Worm (Caenorhabditis elegans) whole organism, late embryonic: ENCODE data around the gene arrd-18.

Source experiments
- elt-2 ChIP-seq: sonication (generic microtip); optimal IDR thresholded peaks from 2 replicates; lab custom pipeline; 2016; ENCODE audit warnings: missing genetic modification reagents, missing genetic modification characterization, missing compliant biosample characterization
- hlh-30 ChIP-seq: sonication (generic microtip); optimal IDR thresholded peaks from 2 replicates; lab custom pipeline; 2017; ENCODE audit warnings: antibody characterized with exemption, missing genetic modification characterization, missing compliant biosample characterization; ENCODE audit not compliant: insufficient read depth
- nhr-11 ChIP-seq: fragments of 150-350 bp; optimal IDR thresholded peaks from 2 replicates; lab custom pipeline; 2014; ENCODE audit warnings: missing biosample characterization, missing genetic modification characterization
- npax-4 ChIP-seq: sonication (generic microtip); optimal IDR thresholded peaks from 2 replicates; lab custom pipeline; 2016; ENCODE audit warnings: missing genetic modification characterization, missing compliant biosample characterization
- pag-3 ChIP-seq: sonication (generic microtip); optimal IDR thresholded peaks from 2 replicates; lab custom pipeline; 2016; ENCODE audit warnings: missing compliant biosample characterization, missing genetic modification characterization, borderline replicate concordance
- pha-4 ChIP-seq: fragments of 150-350 bp; optimal IDR thresholded peaks from 2 replicates; lab custom pipeline; 2018; ENCODE audit warnings: missing biosample characterization, missing genetic modification reagents, missing genetic modification characterization
- rnt-1 ChIP-seq: sonication (generic microtip); optimal IDR thresholded peaks from 2 replicates; lab custom pipeline; 2016; ENCODE audit warnings: missing genetic modification characterization, missing compliant biosample characterization
- sdc-2 ChIP-seq: sonication (generic microtip); optimal IDR thresholded peaks from 2 replicates; lab custom pipeline; 2016; ENCODE audit warnings: missing genotype, missing genetic modification characterization, missing compliant biosample characterization
- ttx-3 ChIP-seq: sonication (generic microtip); optimal IDR thresholded peaks from 2 replicates; lab custom pipeline; 2016; ENCODE audit warnings: missing genetic modification reagents, missing genetic modification characterization, missing compliant biosample characterization
- unc-86 ChIP-seq: sonication (generic microtip); optimal IDR thresholded peaks from 2 replicates; lab custom pipeline; 2016; ENCODE audit warnings: missing genetic modification characterization, missing compliant biosample characterization
- zip-5 ChIP-seq: sonication (generic microtip); optimal IDR thresholded peaks from 2 replicates; lab custom pipeline; 2016; ENCODE audit warnings: missing genetic modification characterization, missing compliant biosample characterization

ce11 chrV:3324178-3324577, 12.3 kb upstream of the arrd-18 start, which contains the start of gene C17B7.8:
- TF ChIP-seq zip-5 (tag; lab: Kevin White, UChicago) (no peak), sdc-2 (tag; lab: Kevin White, UChicago) (no peak), pha-4 (tag; lab: Kevin White, UChicago) (no peak), unc-86 (tag; lab: Kevin White, UChicago) (no peak), hlh-30 (tag; lab: Kevin White, UChicago) (no peak), ttx-3 (no peak), rnt-1 (tag; lab: Kevin White, UChicago) (no peak), nhr-11 (tag; lab: Kevin White, UChicago) (no peak), pag-3 (tag; lab: Kevin White, UChicago) (no peak), npax-4 (tag; lab: Kevin White, UChicago) (no peak), elt-2 (tag; lab: Kevin White, UChicago) (no peak)
